Worm (Caenorhabditis elegans): ENCODE data around the gene F17E9.5.

The F17E9.5 gene

ce11 chrIV:8333554-8333953 is 12.1 kb upstream of the F17E9.5 start:
- TF ChIP-seq nhr-21 (tag; optimal IDR thresholded peaks at IDR 0.05), result no peak
- TF ChIP-seq mbf-1 (tag; optimal IDR thresholded peaks at IDR 0.05), result no peak
- TF ChIP-seq ztf-4 (tag; optimal IDR thresholded peaks at IDR 0.05), result no peak
- TF ChIP-seq snpc-4 (tag; optimal IDR thresholded peaks at IDR 0.05), result no peak
- TF ChIP-seq R02D3.7 (tag; optimal IDR thresholded peaks at IDR 0.05), result no peak
- no peak for TF ChIP-seq lin-11 (tag; optimal IDR thresholded peaks at IDR 0.05)

- no peak for TF ChIP-seq peb-1 (tag; optimal IDR thresholded peaks at IDR 0.05)
- no peak for TF ChIP-seq ceh-16 (tag; optimal IDR thresholded peaks at IDR 0.05)
- no peak for TF ChIP-seq nhr-129 (tag; optimal IDR thresholded peaks at IDR 0.05)
- TF ChIP-seq skn-1 (tag; optimal IDR thresholded peaks at IDR 0.05), result no peak
- no peak for TF ChIP-seq fos-1 (tag; optimal IDR thresholded peaks at IDR 0.05)
- TF ChIP-seq nhr-10 (tag; optimal IDR thresholded peaks at IDR 0.05), result no peak
- no peak for TF ChIP-seq lin-39 (tag; optimal IDR thresholded peaks at IDR 0.05)
- TF ChIP-seq nhr-11 (tag; optimal IDR thresholded peaks at IDR 0.05), result no peak
- TF ChIP-seq lsy-2 (tag; optimal IDR thresholded peaks at IDR 0.05), result no peak
- TF ChIP-seq ztf-11 (tag; optimal IDR thresholded peaks at IDR 0.05), result no peak
Observed at ce11 chrIV:8333954-8333987, 11.8 kb upstream of the F17E9.5 start, which contains the start of gene his-31. his-31 (minus strand) TSS chrIV:8333983.

DNA sequence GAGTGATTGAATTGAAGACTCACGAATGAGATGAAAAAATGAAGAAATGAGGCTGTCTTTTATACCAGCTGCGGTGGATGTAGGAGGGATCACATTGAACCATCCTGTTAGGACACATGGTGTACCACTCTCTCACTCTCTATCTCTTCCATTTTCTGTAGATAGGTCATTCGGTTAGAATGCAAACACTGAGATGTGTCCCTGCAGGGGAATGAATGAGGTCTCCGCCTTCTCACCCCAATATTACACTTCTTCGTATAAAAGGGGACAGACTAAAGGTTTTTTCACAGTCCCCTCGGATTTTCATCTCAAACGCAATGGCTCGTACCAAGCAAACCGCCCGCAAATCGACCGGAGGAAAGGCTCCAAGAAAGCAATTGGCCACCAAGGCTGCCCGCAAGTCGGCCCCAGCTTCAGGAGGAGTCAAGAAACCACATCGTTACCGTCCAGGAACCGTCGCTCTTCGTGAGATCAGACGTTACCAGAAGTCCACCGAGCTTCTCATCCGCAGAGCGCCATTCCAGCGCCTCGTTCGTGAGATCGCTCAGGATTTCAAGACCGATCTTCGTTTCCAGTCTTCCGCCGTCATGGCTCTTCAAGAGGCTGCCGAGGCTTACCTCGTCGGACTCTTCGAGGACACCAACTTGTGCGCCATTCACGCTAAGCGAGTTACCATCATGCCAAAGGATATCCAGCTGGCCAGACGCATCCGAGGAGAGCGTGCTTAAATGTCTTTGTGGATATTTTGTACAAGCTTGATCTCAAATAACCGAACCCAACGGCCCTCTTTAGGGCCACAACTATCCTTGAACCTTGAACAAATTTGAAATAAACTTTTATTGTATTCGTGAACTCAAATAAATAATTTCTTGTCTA is 11.4 kb upstream of the F17E9.5 start, which contains the start of gene his-32:
Gene his-32 (plus strand): TSS at position 318 of the 876 bp plus-strand sequence.
- TF ChIP-seq unc-39 (tag; optimal IDR thresholded peaks at IDR 0.05) (no peak), nhr-129 (tag; optimal IDR thresholded peaks at IDR 0.05) (peak; percentile 68), egl-27 (tag; optimal IDR thresholded peaks at IDR 0.05) (no peak), Y55F3AM.14 (GFP tag; optimal IDR thresholded peaks at IDR 0.05) (no peak), nhr-10 (tag; optimal IDR thresholded peaks at IDR 0.05) (no peak), nhr-21 (tag; optimal IDR thresholded peaks at IDR 0.05) (peak; percentile 37), ztf-4 (tag; optimal IDR thresholded peaks at IDR 0.05) (no peak), lsy-2 (tag; optimal IDR thresholded peaks at IDR 0.05) (no peak), ztf-11 (tag; optimal IDR thresholded peaks at IDR 0.05) (no peak), lin-11 (tag; optimal IDR thresholded peaks at IDR 0.05) (no peak), nhr-6 (tag; optimal IDR thresholded peaks at IDR 0.05) (peak; percentile 80), fos-1 (tag; optimal IDR thresholded peaks at IDR 0.05) (peak; percentile 21), unc-55 (GFP tag; optimal IDR thresholded peaks at IDR 0.05) (no peak), crh-2 (tag; optimal IDR thresholded peaks at IDR 0.05) (no peak), aly-2 (tag; optimal IDR thresholded peaks at IDR 0.05) (no peak), nhr-77 (tag; optimal IDR thresholded peaks at IDR 0.05) (no peak), zag-1 (tag; optimal IDR thresholded peaks at IDR 0.05) (no peak), unc-62 (GFP tag; optimal IDR thresholded peaks at IDR 0.05) (no peak), skn-1 (tag; optimal IDR thresholded peaks at IDR 0.05) (no peak), mab-5 (tag; optimal IDR thresholded peaks at IDR 0.05) (peak; percentile 66), elt-1 (tag; optimal IDR thresholded peaks at IDR 0.05) (no peak), mdl-1 (tag; optimal IDR thresholded peaks at IDR 0.05) (no peak), alr-1 (tag; optimal IDR thresholded peaks at IDR 0.05) (no peak), lin-39 (tag; optimal IDR thresholded peaks at IDR 0.05) (no peak), ceh-82 (tag; optimal IDR thresholded peaks at IDR 0.05) (no peak), sem-4 (tag; optimal IDR thresholded peaks at IDR 0.05) (peak; percentile 75), gmeb-1 (tag; optimal IDR thresholded peaks at IDR 0.05) (no peak), lin-13 (GFP tag; optimal IDR thresholded peaks at IDR 0.05) (peak; percentile 67), peb-1 (tag; optimal IDR thresholded peaks at IDR 0.05) (no peak), nhr-23 (tag; optimal IDR thresholded peaks at IDR 0.05) (no peak), F13H6.1 (tag; optimal IDR thresholded peaks at IDR 0.05) (no peak), ceh-16 (tag; optimal IDR thresholded peaks at IDR 0.05) (peak; percentile 97), dmd-4 (tag; optimal IDR thresholded peaks at IDR 0.05) (no peak), ZK546.5 (tag; optimal IDR thresholded peaks at IDR 0.05) (no peak), snpc-4 (tag; optimal IDR thresholded peaks at IDR 0.05) (no peak), sma-9 (GFP tag; optimal IDR thresholded peaks at IDR 0.05) (peak; percentile 5), sma-9 (tag; optimal IDR thresholded peaks at IDR 0.05) (no peak), C34F6.9 (tag; optimal IDR thresholded peaks at IDR 0.05) (peak; percentile 30), nhr-25 (tag; optimal IDR thresholded peaks at IDR 0.05) (peak; percentile 95), blmp-1 (tag; optimal IDR thresholded peaks at IDR 0.05; ENCODE audit: insufficient read depth) (no peak), ama-1 (optimal IDR thresholded peaks at IDR 0.05) (no peak), mbf-1 (tag; optimal IDR thresholded peaks at IDR 0.05) (no peak), nhr-11 (tag; optimal IDR thresholded peaks at IDR 0.05) (no peak), R02D3.7 (tag; optimal IDR thresholded peaks at IDR 0.05) (no peak), ztf-1 (GFP tag; conservative IDR thresholded peaks at IDR 0.05) (no peak), nhr-237 (tag; optimal IDR thresholded peaks at IDR 0.05) (no peak), nhr-12 (tag; optimal IDR thresholded peaks at IDR 0.05) (no peak), elt-3 (tag; optimal IDR thresholded peaks at IDR 0.05) (no peak), sma-3 (GFP tag; optimal IDR thresholded peaks at IDR 0.05) (peak; percentile 55)
